Fruit fly (Drosophila melanogaster): Measurements from ENCODE around the gene GCS1.

Gene GCS1

dm6 chrX:11349780-11350179 lies 2.0 kb upstream of the GCS1 start, which contains the start of gene NdufV3 (continued):
- TF ChIP-seq Sox102F (GFP tag; optimal IDR thresholded peaks at IDR 0.05) (no peak), psq (GFP tag; optimal IDR thresholded peaks at IDR 0.05) (no peak), ci (GFP tag; IDR thresholded peaks at IDR 0.05) (0 out of 3 replicates have a peak, but pooled peaks have one; percentile 33), ham (GFP tag; IDR thresholded peaks at IDR 0.05) (no peak), cad (GFP tag; optimal IDR thresholded peaks at IDR 0.05) (no peak), Optix (GFP tag; IDR thresholded peaks at IDR 0.05) (no peak), bigmax (GFP tag; optimal IDR thresholded peaks at IDR 0.05) (no peak), CG17802 (tag; optimal IDR thresholded peaks at IDR 0.05) (no peak), CG8290 (GFP tag; optimal IDR thresholded peaks at IDR 0.05) (no peak), CG8290 (tag; optimal IDR thresholded peaks at IDR 0.05) (peak in 1 of 2 experiments; percentile 69), CG3281 (GFP tag; optimal IDR thresholded peaks at IDR 0.05) (peak; percentile 1), Awh (GFP tag; IDR thresholded peaks at IDR 0.05) (no peak), CG6272 (GFP tag; IDR thresholded peaks at IDR 0.05) (no peak), CG17612 (GFP tag; IDR thresholded peaks at IDR 0.05) (no peak), CG11504 (tag; optimal IDR thresholded peaks at IDR 0.05) (no peak), amos (GFP tag; IDR thresholded peaks at IDR 0.05; ENCODE audit: partially characterized antibody) (no peak), CG17385 (GFP tag; optimal IDR thresholded peaks at IDR 0.05) (no peak), phol (tag; optimal IDR thresholded peaks at IDR 0.05) (peak; percentile 10), zen2 (GFP tag; IDR thresholded peaks at IDR 0.05; ENCODE audit: partially characterized antibody) (no peak), CG16813 (GFP tag; IDR thresholded peaks at IDR 0.05; ENCODE audit: partially characterized antibody) (no peak), E2f1 (GFP tag; IDR thresholded peaks at IDR 0.05) (no peak), CG11398 (GFP tag; optimal IDR thresholded peaks at IDR 0.05) (no peak), chm (GFP tag; IDR thresholded peaks at IDR 0.05) (no peak), CG12299 (tag; optimal IDR thresholded peaks at IDR 0.05) (no peak), Opbp (GFP tag; IDR thresholded peaks at IDR 0.05; ENCODE audit: partially characterized antibody) (no peak), CG17186 (GFP tag; optimal IDR thresholded peaks at IDR 0.05) (peak; percentile 5), CG30403 (GFP tag; optimal IDR thresholded peaks at IDR 0.05) (peak; percentile 12), chn (GFP tag; optimal IDR thresholded peaks at IDR 0.05) (peak; percentile 21), danr (GFP tag; IDR thresholded peaks at IDR 0.05) (no peak), HLH54F (GFP tag; optimal IDR thresholded peaks at IDR 0.05) (peak; percentile 9), pum (GFP tag; optimal IDR thresholded peaks at IDR 0.05) (no peak), Dek (tag; optimal IDR thresholded peaks at IDR 0.05) (no peak), CG33213 (GFP tag; optimal IDR thresholded peaks at IDR 0.05) (no peak), CG7357 (GFP tag; IDR thresholded peaks at IDR 0.05) (no peak), CG12391 (tag; optimal IDR thresholded peaks at IDR 0.05) (peak; percentile 9), gcm (GFP tag; optimal IDR thresholded peaks at IDR 0.05) (no peak), Elba2 (GFP tag; optimal IDR thresholded peaks at IDR 0.05) (peak; percentile 74), CG12769 (tag; optimal IDR thresholded peaks at IDR 0.05) (peak; percentile 22), CG31441 (GFP tag; IDR thresholded peaks at IDR 0.05) (no peak), BEAF-32 (GFP tag; optimal IDR thresholded peaks at IDR 0.05) (peak; percentile 27), D19B (GFP tag; optimal IDR thresholded peaks at IDR 0.05) (no peak), ATbp (GFP tag; optimal IDR thresholded peaks at IDR 0.05) (no peak), CG18262 (tag; optimal IDR thresholded peaks at IDR 0.05) (no peak), pho (GFP tag; optimal IDR thresholded peaks at IDR 0.05) (no peak), Pdp1 (GFP tag; optimal IDR thresholded peaks at IDR 0.05) (peak in 1 of 2 experiments; percentile 91), CG11093 (GFP tag; IDR thresholded peaks at IDR 0.05) (no peak), CG2678 (tag; optimal IDR thresholded peaks at IDR 0.05) (peak; percentile 4), CG2120 (GFP tag; optimal IDR thresholded peaks at IDR 0.05) (peak; percentile 31), ERR (GFP tag; optimal IDR thresholded peaks at IDR 0.05) (no peak), GATAe (GFP tag; conservative IDR thresholded peaks at IDR 0.05) (no peak), Xbp1 (GFP tag; optimal IDR thresholded peaks at IDR 0.05) (peak; percentile 30), CG11695 (GFP tag; IDR thresholded peaks at IDR 0.05) (no peak)
